Worm (Caenorhabditis elegans) whole organism, L1 larva: ENCODE measurements around the gene F53A9.9.

Source experiments
- fos-1 ChIP-seq: fragments of 150-350 bp; optimal IDR thresholded peaks from 2 replicates; lab custom pipeline; 2014; ENCODE audit warnings: missing biosample characterization, missing genetic modification characterization
- jun-1 ChIP-seq: fragments of 150-350 bp; optimal IDR thresholded peaks from 2 replicates; lab custom pipeline; 2014; ENCODE audit warnings: missing biosample characterization, missing genetic modification reagents, missing genetic modification characterization
- nhr-11 ChIP-seq: fragments of 150-350 bp; optimal IDR thresholded peaks from 2 replicates; lab custom pipeline; 2014; ENCODE audit warnings: missing biosample characterization, missing genetic modification characterization
- sox-4 ChIP-seq: sonication (generic microtip); optimal IDR thresholded peaks from 2 replicates; lab custom pipeline; 2016; ENCODE audit warnings: missing genetic modification characterization, missing compliant biosample characterization
- tbx-2 ChIP-seq: sonication (generic microtip); optimal IDR thresholded peaks from 2 replicates; lab custom pipeline; 2016; ENCODE audit warnings: missing genetic modification characterization, missing compliant biosample characterization

DNA sequence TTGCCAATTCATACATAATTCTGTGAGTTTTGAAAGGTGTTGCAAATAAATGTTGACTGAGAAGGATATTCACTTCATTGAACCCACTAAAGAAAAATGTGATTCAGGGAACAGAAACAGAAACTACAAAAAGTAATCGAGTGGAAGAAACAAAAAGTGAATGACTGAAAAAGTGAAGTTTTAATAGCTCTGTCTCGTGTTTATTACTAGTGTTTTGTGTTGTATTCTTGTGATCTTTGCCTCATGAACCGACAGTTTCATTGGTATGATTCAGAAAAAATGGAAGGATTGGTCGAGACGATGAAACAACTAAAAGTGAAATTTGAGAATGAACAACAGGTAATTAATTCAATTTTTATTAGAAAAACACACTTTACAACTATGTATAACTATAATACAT is 42.7 kb downstream of the F53A9.9 start:
- TF ChIP-seq sox-4 (tag; lab: Kevin White, UChicago) (no peak), tbx-2 (tag; lab: Kevin White, UChicago) (no peak), nhr-11 (tag; lab: Kevin White, UChicago) (no peak), jun-1 (tag; lab: Kevin White, UChicago) (no peak), fos-1 (no peak)
